Fruit fly (Drosophila melanogaster) whole organism, embryonic: ENCODE results near the gene scpr-B.
A peak's percentile ranks its signal among the peaks of the same experiment; 100 is the strongest.

Experiments
- Abd-B ChIP-seq: fragments of 200-800 bp; sonication (Bioruptor generic); optimal IDR thresholded peaks from 2 replicates; lab custom pipeline; 2018; ENCODE audit warnings: missing biosample characterization, mild to moderate bottlenecking, missing genetic modification characterization, moderate library complexity
- BEAF-32 ChIP-seq: fragments of 200-800 bp; sonication (Bioruptor generic); optimal IDR thresholded peaks from 3 replicates; lab custom pipeline; 2017; ENCODE audit warnings: missing biosample characterization, missing genetic modification characterization, mild to moderate bottlenecking, moderate library complexity, missing genetic modification reagents
- Bgb ChIP-seq: fragments of 200-800 bp; sonication (Bioruptor generic); IDR thresholded peaks from 2 replicates; pipeline ENCODE4 v1.3.6; 2022; ENCODE audit warnings: missing biosample characterization, missing genetic modification characterization; ENCODE audit not compliant: partially characterized antibody
- Bteb2 ChIP-seq: fragments of 200-800 bp; sonication (Bioruptor generic); optimal IDR thresholded peaks from 2 replicates; lab custom pipeline; 2016; ENCODE audit warnings: missing biosample characterization, missing genetic modification characterization
- CG1024 ChIP-seq: fragments of 200-800 bp; sonication (Bioruptor generic); IDR thresholded peaks from 2 replicates; pipeline ENCODE4 v1.3.6; 2022; ENCODE audit warnings: missing biosample characterization, missing genetic modification characterization
- CG10959 ChIP-seq: fragments of 200-800 bp; sonication (Bioruptor generic); IDR thresholded peaks from 2 replicates; pipeline ENCODE4 v1.3.6; 2022; ENCODE audit warnings: missing biosample characterization, missing genetic modification characterization
- CG13424 ChIP-seq: fragments of 200-800 bp; sonication (Bioruptor generic); optimal IDR thresholded peaks from 2 replicates; lab custom pipeline; 2019; ENCODE audit warnings: missing biosample characterization, mild to moderate bottlenecking, missing genetic modification characterization, moderate library complexity
- CG15011 ChIP-seq: fragments of 200-800 bp; sonication (Bioruptor generic); optimal IDR thresholded peaks from 3 replicates; lab custom pipeline; 2018; ENCODE audit warnings: missing biosample characterization, mild to moderate bottlenecking, missing genetic modification characterization
- CG16779 ChIP-seq: fragments of 200-800 bp; sonication (Bioruptor generic); IDR thresholded peaks from 2 replicates; pipeline ENCODE4 v1.3.6; 2022; ENCODE audit warnings: missing biosample characterization, missing genetic modification characterization
- CG18476 ChIP-seq: fragments of 200-800 bp; sonication (Bioruptor generic); optimal IDR thresholded peaks from 2 replicates; lab custom pipeline; 2016; ENCODE audit warnings: missing biosample characterization, mild to moderate bottlenecking, missing genetic modification characterization
- CG2129 ChIP-seq: fragments of 200-800 bp; sonication (Bioruptor generic); IDR thresholded peaks from 2 replicates; pipeline ENCODE4 v1.3.6; 2022; ENCODE audit warnings: missing biosample characterization, missing genetic modification characterization; ENCODE audit not compliant: partially characterized antibody
- CG2712 ChIP-seq: fragments of 200-800 bp; optimal IDR thresholded peaks from 3 replicates; lab custom pipeline; 2019; ENCODE audit warnings: missing biosample characterization, mild to moderate bottlenecking, missing genetic modification characterization, moderate library complexity
- CG3281 ChIP-seq: fragments of 200-800 bp; sonication (Bioruptor generic); optimal IDR thresholded peaks from 3 replicates; lab custom pipeline; 2017; ENCODE audit warnings: missing biosample characterization, mild to moderate bottlenecking, missing genetic modification characterization
- CG3726 ChIP-seq: fragments of 200-800 bp; sonication (Bioruptor generic); IDR thresholded peaks from 3 replicates; pipeline ENCODE4, ENCODE4 v1.3.6; 2022; ENCODE audit warnings: missing biosample characterization, missing genetic modification characterization
- CG3838 ChIP-seq: fragments of 200-800 bp; sonication (Bioruptor generic); optimal IDR thresholded peaks from 3 replicates; lab custom pipeline; 2016; ENCODE audit warnings: missing biosample characterization, missing genetic modification characterization
- CG4730 ChIP-seq: fragments of 200-800 bp; sonication (Bioruptor generic); IDR thresholded peaks from 2 replicates; pipeline ENCODE4 v1.3.6; 2022; ENCODE audit warnings: missing biosample characterization, missing genetic modification characterization
- CG4820 ChIP-seq: fragments of 200-800 bp; sonication (Bioruptor generic); optimal IDR thresholded peaks from 3 replicates; lab custom pipeline; 2016; ENCODE audit warnings: missing biosample characterization, missing genetic modification characterization
- CG7987 ChIP-seq: fragments of 200-800 bp; sonication (Bioruptor generic); optimal IDR thresholded peaks from 2 replicates; lab custom pipeline; 2018; ENCODE audit warnings: missing biosample characterization, mild to moderate bottlenecking, missing genetic modification characterization, moderate library complexity
- CG9215 ChIP-seq: fragments of 200-800 bp; sonication (Bioruptor generic); IDR thresholded peaks from 2 replicates; pipeline ENCODE4 v1.3.6; 2022; ENCODE audit warnings: missing biosample characterization, missing genetic modification characterization
- CG9817 ChIP-seq: fragments of 200-800 bp; sonication (Bioruptor generic); optimal IDR thresholded peaks from 2 replicates; lab custom pipeline; 2018; ENCODE audit warnings: missing biosample characterization, mild to moderate bottlenecking, missing genetic modification characterization, moderate library complexity
- Dref ChIP-seq: fragments of 200-800 bp; sonication (Bioruptor generic); IDR thresholded peaks from 2 replicates; pipeline ENCODE4 v1.3.6; 2022; ENCODE audit warnings: missing biosample characterization, missing genetic modification characterization
- E2f2 ChIP-seq: fragments of 200-800 bp; sonication (Bioruptor generic); IDR thresholded peaks from 2 replicates; pipeline ENCODE4 v1.3.6; 2022; ENCODE audit warnings: missing biosample characterization, missing genetic modification characterization
- HmgZ ChIP-seq: fragments of 200-800 bp; sonication (Bioruptor generic); optimal IDR thresholded peaks from 2 replicates; lab custom pipeline; 2018; ENCODE audit warnings: missing biosample characterization, mild to moderate bottlenecking, missing genetic modification characterization
- Lhr ChIP-seq: fragments of 200-800 bp; sonication (Bioruptor generic); optimal IDR thresholded peaks from 3 replicates; lab custom pipeline; 2017; ENCODE audit warnings: mild to moderate bottlenecking, missing biosample characterization, missing genetic modification reagents, missing genetic modification characterization
- MESR4 ChIP-seq: fragments of 200-800 bp; sonication (Bioruptor generic); optimal IDR thresholded peaks from 2 replicates; lab custom pipeline; 2018; ENCODE audit warnings: missing biosample characterization, mild to moderate bottlenecking, missing genetic modification characterization, moderate library complexity
- Sox100B ChIP-seq: fragments of 200-800 bp; sonication (Bioruptor generic); optimal IDR thresholded peaks from 3 replicates; lab custom pipeline; 2018; ENCODE audit warnings: missing biosample characterization, mild to moderate bottlenecking, missing genetic modification characterization
- Sry-β ChIP-seq: fragments of 200-800 bp; sonication (Bioruptor generic); optimal IDR thresholded peaks from 2 replicates; lab custom pipeline; 2018; ENCODE audit warnings: missing biosample characterization, mild to moderate bottlenecking, missing genetic modification characterization, moderate library complexity
- Ssrp ChIP-seq: fragments of 200-800 bp; sonication (Bioruptor generic); optimal IDR thresholded peaks from 2 replicates; lab custom pipeline; 2018; ENCODE audit warnings: missing biosample characterization, mild to moderate bottlenecking, missing genetic modification characterization, moderate library complexity
- ac ChIP-seq: fragments of 200-800 bp; sonication (Bioruptor generic); optimal IDR thresholded peaks from 3 replicates; lab custom pipeline; 2017; ENCODE audit warnings: missing biosample characterization, mild to moderate bottlenecking, missing genetic modification characterization
- amos ChIP-seq: fragments of 200-800 bp; sonication (Bioruptor generic); IDR thresholded peaks from 2 replicates; pipeline ENCODE4 v1.3.6; 2022; ENCODE audit warnings: missing biosample characterization, missing genetic modification characterization; ENCODE audit not compliant: partially characterized antibody
- bbx ChIP-seq: fragments of 200-800 bp; sonication (Bioruptor generic); IDR thresholded peaks from 2 replicates; pipeline ENCODE4 v1.3.6; 2022; ENCODE audit warnings: missing biosample characterization, missing genetic modification characterization; ENCODE audit not compliant: partially characterized antibody
- cas ChIP-seq: fragments of 200-800 bp; sonication (Bioruptor generic); IDR thresholded peaks from 2 replicates; pipeline ENCODE4 v1.3.6; 2022; ENCODE audit warnings: missing biosample characterization, missing genetic modification characterization
- caup ChIP-seq: fragments of 200-800 bp; sonication (Bioruptor generic); optimal IDR thresholded peaks from 3 replicates; lab custom pipeline; 2017; ENCODE audit warnings: missing biosample characterization, mild to moderate bottlenecking, missing genetic modification characterization, moderate library complexity; ENCODE audit not compliant: severe bottlenecking
- danr ChIP-seq: fragments of 200-800 bp; sonication (Bioruptor generic); IDR thresholded peaks from 2 replicates; pipeline ENCODE4 v1.3.6; 2022; ENCODE audit warnings: missing biosample characterization, missing genetic modification characterization
- eyg ChIP-seq: fragments of 200-800 bp; sonication (Bioruptor generic); optimal IDR thresholded peaks from 3 replicates; lab custom pipeline; 2016; ENCODE audit warnings: missing biosample characterization, missing genetic modification characterization
- gce ChIP-seq: fragments of 200-800 bp; sonication (Bioruptor generic); IDR thresholded peaks from 3 replicates; pipeline ENCODE4 v1.3.6; 2022; ENCODE audit warnings: missing biosample characterization, missing genetic modification characterization
- hb ChIP-seq: fragments of 200-800 bp; sonication (Bioruptor generic); IDR thresholded peaks from 3 replicates; pipeline ENCODE4 v1.3.6; 2022; ENCODE audit warnings: missing biosample characterization, missing genetic modification characterization; ENCODE audit not compliant: partially characterized antibody
- kah ChIP-seq: fragments of 200-800 bp; sonication (Bioruptor generic); optimal IDR thresholded peaks from 2 replicates; lab custom pipeline; 2018; ENCODE audit warnings: missing biosample characterization, mild to moderate bottlenecking, missing genetic modification characterization
- oc ChIP-seq: fragments of 200-800 bp; sonication (Bioruptor generic); optimal IDR thresholded peaks from 2 replicates; lab custom pipeline; 2018; ENCODE audit warnings: missing biosample characterization, mild to moderate bottlenecking, missing genetic modification characterization, moderate library complexity
- pfk ChIP-seq: fragments of 200-800 bp; sonication (Bioruptor generic); optimal IDR thresholded peaks from 2 replicates; lab custom pipeline; 2018; ENCODE audit warnings: missing biosample characterization, mild to moderate bottlenecking, missing genetic modification characterization, moderate library complexity
- pum ChIP-seq: fragments of 200-800 bp; sonication (Bioruptor generic); optimal IDR thresholded peaks from 2 replicates; lab custom pipeline; 2016; ENCODE audit warnings: missing biosample characterization, missing genetic modification characterization
- ro ChIP-seq: fragments of 200-800 bp; sonication (Bioruptor generic); IDR thresholded peaks from 2 replicates; pipeline ENCODE4 v1.3.6; 2022; ENCODE audit warnings: missing biosample characterization, missing genetic modification characterization
- sd ChIP-seq: fragments of 200-800 bp; sonication (Bioruptor generic); optimal IDR thresholded peaks from 3 replicates; lab custom pipeline; 2018; ENCODE audit warnings: missing biosample characterization, mild to moderate bottlenecking, missing genetic modification characterization, moderate library complexity
- sens ChIP-seq: fragments of 200-800 bp; sonication (Bioruptor generic); peaks from one replicate; lab custom pipeline; 2016; ENCODE audit warnings: missing biosample characterization, missing genetic modification characterization
- sna ChIP-seq: fragments of 200-800 bp; sonication (Bioruptor generic); IDR thresholded peaks from 2 replicates; pipeline ENCODE4 v1.3.6; 2022; ENCODE audit warnings: missing biosample characterization, missing genetic modification characterization; ENCODE audit not compliant: partially characterized antibody
- sqz ChIP-seq: fragments of 200-800 bp; sonication (Bioruptor generic); optimal IDR thresholded peaks from 3 replicates; lab custom pipeline; 2018; ENCODE audit warnings: missing biosample characterization, mild to moderate bottlenecking, missing genetic modification characterization
- trem ChIP-seq: fragments of 200-800 bp; optimal IDR thresholded peaks from 3 replicates; lab custom pipeline; 2019; ENCODE audit warnings: missing biosample characterization, mild to moderate bottlenecking, missing genetic modification characterization, moderate library complexity
- trh ChIP-seq: fragments of 200-800 bp; sonication (Bioruptor generic); optimal IDR thresholded peaks from 2 replicates; lab custom pipeline; 2016; ENCODE audit warnings: missing biosample characterization, missing genetic modification characterization
- unc-4 ChIP-seq: fragments of 200-800 bp; sonication (Bioruptor generic); IDR thresholded peaks from 2 replicates; pipeline ENCODE4 v1.3.6; 2022; ENCODE audit warnings: missing biosample characterization, missing genetic modification characterization; ENCODE audit not compliant: partially characterized antibody
- zfh2 ChIP-seq: fragments of 200-800 bp; sonication (Bioruptor generic); optimal IDR thresholded peaks from 2 replicates; lab custom pipeline; 2016; ENCODE audit warnings: missing biosample characterization, missing genetic modification characterization

scpr-B gene

dm6 chr3R:11236041-11236440, 4.8 kb downstream of the scpr-B start, which contains the start of gene CG31441 (continued):
- no peak for TF ChIP-seq sd (tag; lab: Kevin White, UChicago)
- no peak for TF ChIP-seq hb (GFP tag; lab: Robert Waterston, UW)
- TF ChIP-seq CG15011: no peak
- peak; percentile 3 for TF ChIP-seq CG2712
- peak; percentile 81 for TF ChIP-seq E2f2
- no peak for TF ChIP-seq CG4730 (GFP tag; lab: Robert Waterston, UW)
- peak; percentile 18 for TF ChIP-seq MESR4 (GFP tag; lab: Kevin White, UChicago)
- TF ChIP-seq unc-4 (GFP tag; lab: Robert Waterston, UW): peak; percentile 56; the same call in 1 of the 2 replicates
- TF ChIP-seq Lhr (GFP tag; lab: Kevin White, UChicago): peak; percentile 6
- peak; percentile 49; the same call in 1 of the 2 replicates for TF ChIP-seq bbx
- TF ChIP-seq CG7987 (GFP tag; lab: Kevin White, UChicago): no peak
- TF ChIP-seq sna (GFP tag; lab: Robert Waterston, UW): 0 out of 2 replicates have a peak, but pooled peaks have one; percentile 50
- no peak for TF ChIP-seq Dref
- TF ChIP-seq Abd-B (GFP tag; lab: Kevin White, UChicago): no peak
- no peak for TF ChIP-seq CG10959 (GFP tag; lab: Robert Waterston, UW)
- peak; percentile 65 for TF ChIP-seq BEAF-32 (GFP tag; lab: Kevin White, UChicago)
- TF ChIP-seq CG13424 (tag; lab: Kevin White, UChicago): no peak
- TF ChIP-seq CG9215 (GFP tag; lab: Robert Waterston, UW): no peak
- no peak for TF ChIP-seq zfh2 (GFP tag; lab: Kevin White, UChicago)
- TF ChIP-seq CG3838 (GFP tag; lab: Kevin White, UChicago): peak; percentile 39
- TF ChIP-seq CG3281 (GFP tag; lab: Kevin White, UChicago): no peak
- TF ChIP-seq HmgZ (tag; lab: Kevin White, UChicago): peak; percentile 38
- no peak for TF ChIP-seq Ssrp (tag; lab: Kevin White, UChicago)
- TF ChIP-seq pum: no peak
- no peak for TF ChIP-seq oc (tag; lab: Kevin White, UChicago)
- TF ChIP-seq sqz (GFP tag; lab: Kevin White, UChicago): no peak
- no peak for TF ChIP-seq cas (GFP tag; lab: Robert Waterston, UW)
- TF ChIP-seq eyg: no peak
- no peak for TF ChIP-seq ro
- no peak for TF ChIP-seq trh (GFP tag; lab: Kevin White, UChicago)
- TF ChIP-seq CG4820: no peak
- no peak for TF ChIP-seq gce (GFP tag; lab: Robert Waterston, UW)
- no peak for TF ChIP-seq ac (GFP tag; lab: Kevin White, UChicago)
- no peak for TF ChIP-seq CG2129 (GFP tag; lab: Robert Waterston, UW)
- no peak for TF ChIP-seq CG1024
- TF ChIP-seq trem (tag; lab: Kevin White, UChicago): peak; percentile 20
- TF ChIP-seq caup (GFP tag; lab: Kevin White, UChicago): no peak
- no peak for TF ChIP-seq CG9817 (tag; lab: Kevin White, UChicago)
- TF ChIP-seq Bteb2 (GFP tag; lab: Kevin White, UChicago): no peak
- TF ChIP-seq danr: no peak
- no peak for TF ChIP-seq CG3726
- no peak for TF ChIP-seq Sry-β
- TF ChIP-seq kah: no peak
- TF ChIP-seq Bgb: 0 out of 2 replicates have a peak, but pooled peaks have one; percentile 24
- no peak for TF ChIP-seq Sox100B (GFP tag; lab: Kevin White, UChicago)
- TF ChIP-seq CG18476 (GFP tag; lab: Kevin White, UChicago): no peak
- TF ChIP-seq CG16779: no peak
- TF ChIP-seq sens: peak; percentile 83
- peak; percentile 19 for TF ChIP-seq pfk
- TF ChIP-seq amos (GFP tag; lab: Robert Waterston, UW): peak; percentile 32; the same call in 1 of the 2 replicates
